Fruit fly (Drosophila melanogaster) whole organism, pupa: ENCODE data around the gene Iris.

Experiments
- CG10348 ChIP-seq: fragments of 200-800 bp; sonication (Bioruptor generic); IDR thresholded peaks from 2 replicates; pipeline ENCODE4 v1.3.6; 2022; ENCODE audit warnings: missing biosample characterization, missing genetic modification characterization
- CG12605 ChIP-seq: fragments of 200-800 bp; sonication (Bioruptor generic); IDR thresholded peaks from 2 replicates; pipeline ENCODE4 v1.3.6; 2022; ENCODE audit warnings: missing biosample characterization, missing genetic modification characterization
- CG13204 ChIP-seq: fragments of 200-800 bp; sonication (Bioruptor generic); optimal IDR thresholded peaks from 2 replicates; lab custom pipeline; 2018; ENCODE audit warnings: missing biosample characterization, mild to moderate bottlenecking, missing genetic modification characterization, moderate library complexity
- CG14655 ChIP-seq: fragments of 200-800 bp; sonication (Bioruptor generic); optimal IDR thresholded peaks from 3 replicates; lab custom pipeline; 2017; ENCODE audit warnings: mild to moderate bottlenecking, missing biosample characterization, missing genetic modification reagents, missing genetic modification characterization
- CG15710 ChIP-seq: fragments of 200-800 bp; sonication (Bioruptor generic); optimal IDR thresholded peaks from 2 replicates; lab custom pipeline; 2018; ENCODE audit warnings: missing biosample characterization, mild to moderate bottlenecking, missing genetic modification characterization, moderate library complexity
- CG17806 ChIP-seq: fragments of 200-800 bp; sonication (Bioruptor generic); optimal IDR thresholded peaks from 2 replicates; lab custom pipeline; 2018; ENCODE audit warnings: missing biosample characterization, mild to moderate bottlenecking, missing genetic modification characterization, moderate library complexity
- CG32121 ChIP-seq: fragments of 200-800 bp; sonication (Bioruptor generic); IDR thresholded peaks from 2 replicates; pipeline ENCODE4 v1.3.6; 2022; ENCODE audit warnings: missing biosample characterization, missing genetic modification characterization
- CG34367 ChIP-seq: fragments of 200-800 bp; sonication (Bioruptor generic); optimal IDR thresholded peaks from 2 replicates; lab custom pipeline; 2018; ENCODE audit warnings: missing biosample characterization, mild to moderate bottlenecking, missing genetic modification characterization
- CG4496 ChIP-seq: fragments of 200-800 bp; sonication (Bioruptor generic); IDR thresholded peaks from 3 replicates; pipeline ENCODE4 v1.3.6; 2022; ENCODE audit warnings: missing biosample characterization, missing genetic modification characterization
- CG8159 ChIP-seq: fragments of 200-800 bp; sonication (Bioruptor generic); optimal IDR thresholded peaks from 3 replicates; lab custom pipeline; 2018; ENCODE audit warnings: missing biosample characterization, mild to moderate bottlenecking, missing genetic modification characterization, moderate library complexity
- CG8301 ChIP-seq: fragments of 200-800 bp; sonication (Bioruptor generic); optimal IDR thresholded peaks from 2 replicates; lab custom pipeline; 2018; ENCODE audit warnings: missing biosample characterization, mild to moderate bottlenecking, missing genetic modification characterization
- CG9948 ChIP-seq: fragments of 200-800 bp; sonication (Bioruptor generic); optimal IDR thresholded peaks from 2 replicates; lab custom pipeline; 2018; ENCODE audit warnings: missing biosample characterization, mild to moderate bottlenecking, missing genetic modification characterization, moderate library complexity
- D1 ChIP-seq: fragments of 200-800 bp; sonication (Bioruptor generic); optimal IDR thresholded peaks from 2 replicates; lab custom pipeline; 2018; ENCODE audit warnings: missing biosample characterization, mild to moderate bottlenecking, missing genetic modification characterization, moderate library complexity
- EcR ChIP-seq: fragments of 200-800 bp; sonication (Bioruptor generic); optimal IDR thresholded peaks from 3 replicates; lab custom pipeline; 2019; ENCODE audit warnings: missing biosample characterization, missing genetic modification characterization, mild to moderate bottlenecking, moderate library complexity, missing genetic modification reagents
- Ets98B ChIP-seq: fragments of 200-800 bp; sonication (Bioruptor generic); IDR thresholded peaks from 2 replicates; pipeline ENCODE4 v1.3.6; 2022; ENCODE audit warnings: missing biosample characterization, missing genetic modification characterization
- Pif1A ChIP-seq: fragments of 200-800 bp; sonication (Bioruptor generic); optimal IDR thresholded peaks from 3 replicates; lab custom pipeline; 2016; ENCODE audit warnings: missing biosample characterization, missing genetic modification characterization
- Pif1B ChIP-seq: fragments of 200-800 bp; sonication (Bioruptor generic); optimal IDR thresholded peaks from 3 replicates; lab custom pipeline; 2016; ENCODE audit warnings: missing biosample characterization, missing genetic modification characterization
- Snoo ChIP-seq: fragments of 200-800 bp; sonication (Bioruptor generic); optimal IDR thresholded peaks from 3 replicates; lab custom pipeline; 2017; ENCODE audit warnings: missing biosample characterization, mild to moderate bottlenecking, missing genetic modification characterization, inconsistent platforms
- fd96Ca ChIP-seq: fragments of 200-800 bp; sonication (Bioruptor generic); IDR thresholded peaks from 3 replicates; pipeline ENCODE4 v1.3.6; 2022; ENCODE audit warnings: missing biosample characterization, missing genetic modification characterization
- gl ChIP-seq: fragments of 200-800 bp; sonication (Bioruptor generic); optimal IDR thresholded peaks from 2 replicates; lab custom pipeline; 2018; ENCODE audit warnings: missing biosample characterization, mild to moderate bottlenecking, missing genetic modification characterization
- rn ChIP-seq: fragments of 200-800 bp; sonication (Bioruptor generic); IDR thresholded peaks from 2 replicates; pipeline ENCODE4 v1.3.6; 2022; ENCODE audit warnings: missing biosample characterization, missing genetic modification characterization

The Iris gene

DNA sequence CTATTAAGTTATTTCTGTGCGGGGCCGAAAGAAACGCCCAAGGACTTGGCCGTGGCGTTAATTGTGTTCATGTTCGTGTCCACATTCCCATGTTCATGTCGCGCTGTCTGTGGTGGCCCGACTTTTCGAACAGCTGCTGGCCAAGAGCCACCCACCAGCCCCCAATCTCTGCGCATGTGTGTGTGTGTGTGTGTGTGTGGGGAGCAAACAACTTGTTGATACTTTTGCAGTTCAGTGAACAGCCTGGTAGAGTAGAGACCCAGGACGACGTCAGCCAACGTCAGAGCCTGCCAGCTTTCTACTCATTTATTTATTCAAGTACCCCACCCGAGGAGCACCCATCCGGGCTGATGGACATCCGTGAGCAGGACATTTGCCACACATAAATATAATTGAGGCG lies 3.1 kb upstream of the Iris start:
- TF ChIP-seq Ets98B (no peak), CG12605 (GFP tag; lab: Robert Waterston, UW) (peak; percentile 76)

DNA sequence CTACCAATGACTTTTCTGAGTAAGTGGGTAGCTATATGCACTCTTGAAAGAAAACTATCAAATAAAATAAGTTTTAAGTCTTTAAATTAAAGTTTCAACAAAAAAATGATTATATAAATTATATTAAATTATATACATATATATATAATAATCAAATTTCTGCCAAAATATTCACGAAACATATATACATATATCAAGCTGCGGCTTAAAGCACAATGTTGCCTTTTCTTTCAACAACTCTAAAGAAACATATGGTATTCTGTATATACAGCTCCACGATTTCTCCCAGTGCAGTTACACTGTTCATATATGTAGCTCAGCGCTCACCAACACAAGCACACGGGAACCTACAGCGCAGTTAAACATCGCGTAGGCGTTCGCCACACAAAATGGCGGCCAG lies 1.6 kb upstream of the Iris start:
- TF ChIP-seq CG15710 (peak; percentile 25), Snoo (tag; lab: Kevin White, UChicago) (no peak), CG14655 (peak; percentile 29), CG4496 (no peak), CG9948 (tag; lab: Kevin White, UChicago) (peak; percentile 29), Ets98B (no peak), CG10348 (GFP tag; lab: Robert Waterston, UW) (no peak), CG8159 (tag; lab: Kevin White, UChicago) (peak; percentile 36)

DNA sequence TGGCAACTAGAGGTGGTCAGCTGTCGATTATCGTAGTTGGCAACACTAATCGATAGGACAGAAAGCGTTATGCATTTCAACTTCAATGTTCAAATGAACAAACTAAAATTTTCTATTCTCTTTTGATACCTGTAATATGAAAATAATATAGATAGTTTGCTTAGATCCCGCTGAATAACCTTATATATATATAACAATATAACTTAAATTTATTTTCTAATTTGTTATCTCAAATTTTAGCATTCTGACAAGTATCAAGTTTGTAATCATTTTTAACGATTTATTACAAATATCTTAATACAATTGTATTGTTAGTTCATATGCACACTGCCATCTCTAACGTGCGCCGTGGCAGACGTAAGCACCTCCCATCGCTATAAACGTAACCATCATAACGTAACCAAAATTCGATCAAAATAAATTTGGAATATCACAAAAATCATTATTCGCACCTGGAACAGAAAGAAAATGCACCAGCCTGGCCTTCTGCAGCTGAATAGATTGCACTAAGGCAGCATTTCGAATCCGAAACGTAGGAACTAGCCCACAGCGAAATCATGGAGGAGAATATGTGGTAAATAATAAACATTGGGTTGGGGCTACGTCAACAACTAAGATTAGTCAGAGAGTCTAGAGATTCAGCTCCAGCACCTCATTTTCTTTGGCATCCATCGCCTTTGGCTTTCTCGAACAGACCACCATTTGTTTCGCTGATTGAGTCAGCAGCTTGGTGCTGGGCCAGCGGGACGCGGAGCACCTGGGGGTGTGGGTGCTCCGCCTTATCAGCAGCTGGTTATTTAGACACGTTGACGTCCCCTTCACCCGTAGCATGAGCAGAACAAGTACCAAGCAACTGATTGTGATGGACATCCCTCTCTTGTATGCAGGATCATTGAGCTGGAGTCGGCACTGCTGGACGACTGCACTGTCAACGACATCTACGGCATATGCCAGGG lies 4.7 kb downstream of the Iris start, which contains the start of the genes Pino and TBC1D23:
Pino (minus strand) TSS at position 22 of the 956 bp plus-strand sequence.
TBC1D23 (plus strand) TSS at position 385 of the 956 bp plus-strand sequence.
- no peak for TF ChIP-seq EcR (GFP tag; lab: Kevin White, UChicago)
- TF ChIP-seq CG8301 (tag; lab: Kevin White, UChicago): peak; percentile 58
- peak; percentile 66 for TF ChIP-seq CG32121 (GFP tag; lab: Robert Waterston, UW)
- TF ChIP-seq CG13204 (GFP tag; lab: Kevin White, UChicago): no peak
- peak; percentile 59 for TF ChIP-seq CG17806 (tag; lab: Kevin White, UChicago)
- peak; percentile 69 for TF ChIP-seq CG14655
- peak; percentile 59 for TF ChIP-seq Ets98B
- TF ChIP-seq CG15710: peak; percentile 69
- TF ChIP-seq CG12605 (GFP tag; lab: Robert Waterston, UW): 0 out of 2 replicates have a peak, but pooled peaks have one; percentile 18
- peak; percentile 45; the same call in 1 of the 3 replicates for TF ChIP-seq fd96Ca (GFP tag; lab: Robert Waterston, UW)
- peak; percentile 73 for TF ChIP-seq CG4496
- peak; percentile 59 for TF ChIP-seq CG34367 (tag; lab: Kevin White, UChicago)
- no peak for TF ChIP-seq gl (tag; lab: Kevin White, UChicago)
- TF ChIP-seq CG10348 (GFP tag; lab: Robert Waterston, UW): no peak
- TF ChIP-seq Pif1B (GFP tag; lab: Kevin White, UChicago): peak; percentile 48
- no peak for TF ChIP-seq D1 (tag; lab: Kevin White, UChicago)
- TF ChIP-seq rn: 0 out of 2 replicates have a peak, but pooled peaks have one; percentile 18
- peak; percentile 47 for TF ChIP-seq Snoo (tag; lab: Kevin White, UChicago)
- TF ChIP-seq CG9948 (tag; lab: Kevin White, UChicago): peak; percentile 68
- TF ChIP-seq CG8159 (tag; lab: Kevin White, UChicago): peak; percentile 72
- TF ChIP-seq Pif1A (GFP tag; lab: Kevin White, UChicago): no peak

DNA sequence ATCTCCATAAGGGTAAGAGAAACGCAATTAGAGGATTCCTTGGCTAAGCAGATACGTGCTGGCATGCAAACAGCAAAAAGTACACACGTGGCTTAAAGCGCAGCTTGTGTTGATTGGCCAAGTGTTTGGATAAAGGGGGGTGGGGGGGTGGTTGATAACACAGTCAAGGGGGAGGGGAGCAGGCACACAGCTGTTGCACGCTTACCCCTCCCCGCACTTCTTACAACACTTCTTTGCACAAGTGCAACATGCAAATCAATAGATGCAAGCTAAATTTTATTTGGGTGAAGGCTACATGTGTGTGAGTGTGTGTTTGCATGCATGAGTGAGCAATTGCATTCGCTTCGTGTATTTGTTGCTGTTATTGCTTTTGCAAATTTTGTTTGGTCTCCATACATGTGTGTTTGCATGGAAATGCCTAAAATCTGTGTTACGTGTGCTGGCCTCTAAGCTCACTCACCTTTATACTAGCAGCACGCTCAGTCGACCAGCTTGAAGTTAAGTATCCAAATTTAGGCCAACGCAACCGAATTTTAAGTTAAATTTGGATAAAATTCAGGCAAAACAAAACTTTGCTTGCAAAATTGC lies 5.5 kb downstream of the Iris start:
- TF ChIP-seq CG13204 (GFP tag; lab: Kevin White, UChicago) (no peak), CG12605 (GFP tag; lab: Robert Waterston, UW) (no peak), D1 (tag; lab: Kevin White, UChicago) (no peak), CG8301 (tag; lab: Kevin White, UChicago) (no peak), Snoo (tag; lab: Kevin White, UChicago) (no peak), Pif1A (GFP tag; lab: Kevin White, UChicago) (no peak), Ets98B (no peak), CG10348 (GFP tag; lab: Robert Waterston, UW) (no peak), EcR (GFP tag; lab: Kevin White, UChicago) (no peak), Pif1B (GFP tag; lab: Kevin White, UChicago) (no peak)

DNA sequence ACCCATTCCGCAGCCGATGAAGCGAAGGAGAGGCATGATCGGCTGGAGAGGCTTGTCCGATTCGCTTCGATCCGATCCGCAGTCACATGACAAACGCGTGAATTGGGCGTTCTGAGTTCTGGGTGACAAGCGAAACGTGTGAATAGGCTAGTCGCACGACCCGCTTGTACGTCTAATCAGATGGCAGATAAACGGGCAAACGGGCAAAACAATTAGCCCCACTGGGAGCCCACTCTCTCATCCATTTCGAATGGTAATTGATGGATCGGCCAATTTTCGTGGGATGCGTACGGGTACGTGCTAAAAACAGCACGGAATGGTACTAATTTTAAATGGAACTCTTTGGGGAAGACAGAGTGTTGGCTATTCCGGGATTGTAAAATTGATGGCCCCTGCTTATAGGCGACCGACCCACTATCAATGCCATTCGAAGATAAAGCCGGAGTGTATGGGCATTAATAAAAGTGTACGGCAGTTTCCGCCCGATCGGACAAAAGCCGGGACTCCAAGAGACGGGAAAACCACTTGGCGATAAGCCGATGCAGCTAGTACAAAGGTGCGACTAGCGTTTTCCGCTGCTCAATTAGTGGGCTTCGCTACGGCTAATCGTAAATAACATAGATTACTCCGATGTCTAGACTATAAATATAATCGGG lies 6.3 kb downstream of the Iris start:
- TF ChIP-seq CG32121 (GFP tag; lab: Robert Waterston, UW) (no peak), CG14655 (no peak), CG17806 (tag; lab: Kevin White, UChicago) (no peak), CG8301 (tag; lab: Kevin White, UChicago) (no peak), CG12605 (GFP tag; lab: Robert Waterston, UW) (no peak), CG9948 (tag; lab: Kevin White, UChicago) (no peak), CG13204 (GFP tag; lab: Kevin White, UChicago) (no peak), CG4496 (no peak), D1 (tag; lab: Kevin White, UChicago) (no peak), Snoo (tag; lab: Kevin White, UChicago) (no peak), CG34367 (tag; lab: Kevin White, UChicago) (no peak)
